ENCODE assay signal across 2 fruit fly cellular contexts in genomic region chrX:14601922-14602321, dm6.
TF ChIP-seq lines count a peak whose summit lies in the region.

No protein-coding gene starts in this region.

- TF ChIP-seq CTCF in whole organism, embryonic (GFP tag; optimal IDR thresholded peaks at IDR 0.05; lab: Kevin White, UChicago): no peak

TF ChIP-seq in whole organism, embryonic, 481 proteins besides CTCF, POLR2A, EP300 and RAD21:
- no peak for TF ChIP-seq Mes4 (GFP tag; optimal IDR thresholded peaks at IDR 0.05; lab: Kevin White, UChicago)
- peak; percentile 48 for TF ChIP-seq Ets65A (GFP tag; lab: Kevin White, UChicago)
- peak; percentile 40 for TF ChIP-seq nerfin-1 (tag; optimal IDR thresholded peaks at IDR 0.05; lab: Kevin White, UChicago)
- no peak for TF ChIP-seq CHES-1-like (GFP tag; optimal IDR thresholded peaks at IDR 0.05; lab: Kevin White, UChicago)
- no peak for TF ChIP-seq Myb (GFP tag; optimal IDR thresholded peaks at IDR 0.05; lab: Kevin White, UChicago)
- TF ChIP-seq fd102C (GFP tag; optimal IDR thresholded peaks at IDR 0.05; lab: Kevin White, UChicago): no peak
- TF ChIP-seq ATbp (GFP tag; optimal IDR thresholded peaks at IDR 0.05; lab: Kevin White, UChicago): no peak
- TF ChIP-seq dati (GFP tag; IDR thresholded peaks at IDR 0.05; lab: Robert Waterston, UW): no peak
- TF ChIP-seq CG2202 (tag; optimal IDR thresholded peaks at IDR 0.05; lab: Kevin White, UChicago): no peak
- peak; percentile 68 for TF ChIP-seq ewg (GFP tag; optimal IDR thresholded peaks at IDR 0.05; lab: Kevin White, UChicago)
- TF ChIP-seq Ravus (GFP tag; IDR thresholded peaks at IDR 0.05; lab: Robert Waterston, UW): no peak
- no peak for TF ChIP-seq chm (GFP tag; IDR thresholded peaks at IDR 0.05; lab: Robert Waterston, UW)
- no peak for TF ChIP-seq CrebB (tag; optimal IDR thresholded peaks at IDR 0.05; lab: Kevin White, UChicago)
- no peak for TF ChIP-seq psq (GFP tag; optimal IDR thresholded peaks at IDR 0.05; lab: Kevin White, UChicago)
- TF ChIP-seq CG17361 (GFP tag; IDR thresholded peaks at IDR 0.05; lab: Robert Waterston, UW): no peak
- TF ChIP-seq CG15073 (GFP tag; optimal IDR thresholded peaks at IDR 0.05; lab: Kevin White, UChicago): no peak
- TF ChIP-seq CG18764 (GFP tag; optimal IDR thresholded peaks at IDR 0.05; lab: Kevin White, UChicago): no peak
- no peak for TF ChIP-seq ranshi (GFP tag; IDR thresholded peaks at IDR 0.05; lab: Robert Waterston, UW)
- no peak for TF ChIP-seq NK7.1 (GFP tag; optimal IDR thresholded peaks at IDR 0.05; lab: Kevin White, UChicago)
- TF ChIP-seq fd3F (GFP tag; optimal IDR thresholded peaks at IDR 0.05; lab: Kevin White, UChicago): no peak
- no peak for TF ChIP-seq ttk (GFP tag; IDR thresholded peaks at IDR 0.05; lab: Robert Waterston, UW)
- peak in 1 of 2 experiments; percentile 15 for TF ChIP-seq Dfd (GFP tag; optimal IDR thresholded peaks at IDR 0.05; lab: Kevin White, UChicago)
- no peak for TF ChIP-seq CG12769 (tag; optimal IDR thresholded peaks at IDR 0.05; lab: Kevin White, UChicago)
- no peak for TF ChIP-seq tna (GFP tag; IDR thresholded peaks at IDR 0.05; lab: Robert Waterston, UW; ENCODE audit: partially characterized antibody)
- TF ChIP-seq CG6254 (GFP tag; optimal IDR thresholded peaks at IDR 0.05; lab: Kevin White, UChicago): no peak
- no peak for TF ChIP-seq H2.0 (GFP tag; IDR thresholded peaks at IDR 0.05; lab: Robert Waterston, UW)
- no peak for TF ChIP-seq B-H2 (GFP tag; optimal IDR thresholded peaks at IDR 0.05; lab: Kevin White, UChicago)
- TF ChIP-seq tll (GFP tag; optimal IDR thresholded peaks at IDR 0.05; lab: Kevin White, UChicago): no peak
- peak; percentile 58 for TF ChIP-seq cg (GFP tag; optimal IDR thresholded peaks at IDR 0.05; lab: Kevin White, UChicago)
- TF ChIP-seq CG11093 (GFP tag; IDR thresholded peaks at IDR 0.05; lab: Robert Waterston, UW): no peak
- TF ChIP-seq Ada2b (GFP tag; IDR thresholded peaks at IDR 0.05; lab: Robert Waterston, UW): no peak

TF ChIP-seq in whole organism, wandering third instar larva, 38 proteins besides CTCF, POLR2A, EP300 and RAD21:
- TF ChIP-seq usp (GFP tag; optimal IDR thresholded peaks at IDR 0.05; lab: Kevin White, UChicago): no peak
- TF ChIP-seq lola (GFP tag; optimal IDR thresholded peaks at IDR 0.05; lab: Kevin White, UChicago): no peak
- TF ChIP-seq Dfd (GFP tag; optimal IDR thresholded peaks at IDR 0.05; lab: Kevin White, UChicago): peak; percentile 54
- TF ChIP-seq CG9705 (GFP tag; optimal IDR thresholded peaks at IDR 0.05; lab: Kevin White, UChicago): no peak
